Worm (Caenorhabditis elegans) whole organism, L1 larva: ENCODE results near the gene F10E7.5.

Experiments
- blmp-1 ChIP-seq: fragments of 150-350 bp; optimal IDR thresholded peaks from 2 replicates; lab custom pipeline; 2014; ENCODE audit warnings: missing biosample characterization, missing genetic modification characterization
- efl-1 ChIP-seq, 4 experiments: fragments of 150-350 bp; optimal IDR thresholded peaks in 3 of 4; peaks in 1 of 4; 1 replicate in 1 of 4; 2 replicates in 3 of 4; lab custom pipeline; 2014; ENCODE audit warnings: missing biosample characterization in 2 of 4, missing genetic modification characterization in 2 of 4, missing genetic modification reagents in 2 of 4
- efl-3 ChIP-seq: fragments of 200-800 bp; sonication (Bioruptor generic); optimal IDR thresholded peaks from 2 replicates; lab custom pipeline; 2018; ENCODE audit warnings: mild to moderate bottlenecking, missing genetic modification characterization, missing compliant biosample characterization
- lin-15B ChIP-seq: fragments of 150-350 bp; sonication (generic microtip); optimal IDR thresholded peaks from 3 replicates; lab custom pipeline; 2014; ENCODE audit warnings: missing biosample characterization, missing genetic modification characterization
- lsy-2 ChIP-seq, 2 experiments: fragments of 150-350 bp; optimal IDR thresholded peaks; 2 replicates each; lab custom pipeline; 2014; ENCODE audit warnings: missing biosample characterization in 2 of 2, missing genetic modification characterization in 2 of 2
- nhr-12 ChIP-seq: sonication (generic microtip); optimal IDR thresholded peaks from 2 replicates; lab custom pipeline; 2017; ENCODE audit warnings: missing biosample characterization, missing genetic modification characterization
- skn-1 ChIP-seq: fragments of 150-350 bp; optimal IDR thresholded peaks from 2 replicates; lab custom pipeline; 2014; ENCODE audit warnings: missing biosample characterization, missing genetic modification characterization
- unc-86 ChIP-seq: sonication (generic microtip); optimal IDR thresholded peaks from 2 replicates; lab custom pipeline; 2016; ENCODE audit warnings: missing genetic modification characterization, missing compliant biosample characterization
- zag-1 ChIP-seq: fragments of 150-350 bp; optimal IDR thresholded peaks from 2 replicates; lab custom pipeline; 2014; ENCODE audit warnings: missing biosample characterization, missing genetic modification characterization

- TF ChIP-seq efl-3, result no peak
- no peak for TF ChIP-seq lsy-2 (tag; optimal IDR thresholded peaks at IDR 0.05; lab: Kevin White, UChicago)
- TF ChIP-seq skn-1 (tag; lab: Kevin White, UChicago), result no peak
- no peak for TF ChIP-seq blmp-1 (tag; lab: Kevin White, UChicago)
- no peak for TF ChIP-seq efl-1 (optimal IDR thresholded peaks at IDR 0.05; lab: Kevin White, UChicago)
- TF ChIP-seq efl-1 (GFP tag; optimal IDR thresholded peaks at IDR 0.05 in 1 of 2; lab: Kevin White, UChicago), result no peak
- no peak for TF ChIP-seq zag-1 (tag; lab: Kevin White, UChicago)
- no peak for TF ChIP-seq unc-86
- TF ChIP-seq lin-15B (tag; lab: Kevin White, UChicago), result no peak
- no peak for TF ChIP-seq nhr-12 (tag; lab: Kevin White, UChicago)
Observed at ce11 chrII:7106313-7106712, 5.5 kb upstream of the F10E7.5 start.
